Worm (Caenorhabditis elegans): ENCODE results near the gene gldi-4.
A peak's percentile ranks its signal among the peaks of the same experiment; 100 is the strongest.

gldi-4 gene

DNA sequence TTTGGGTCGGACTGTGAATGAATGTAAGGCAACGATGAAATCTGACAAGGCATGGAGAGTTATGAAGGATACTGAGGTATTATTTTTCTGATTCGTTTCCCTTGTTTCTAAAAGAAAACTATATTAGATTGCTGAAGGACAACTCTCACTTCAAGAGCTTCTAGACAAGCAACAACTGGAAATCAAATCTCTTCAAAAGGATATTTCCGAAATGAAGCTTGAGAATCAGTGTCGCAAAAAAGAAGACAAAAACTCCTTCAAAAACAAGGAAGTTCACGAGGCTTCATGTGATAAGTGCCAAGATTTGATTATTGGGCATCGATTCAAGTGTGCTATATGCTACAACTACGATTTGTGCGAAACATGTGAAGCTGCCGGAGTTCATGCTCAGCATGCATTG is 1.2 kb downstream of the gldi-4 start:
- no peak for TF ChIP-seq spr-3 (GFP tag; optimal IDR thresholded peaks at IDR 0.05)
- TF ChIP-seq pha-4 (GFP tag; IDR thresholded peaks at IDR 0.05): no peak
- TF ChIP-seq pha-4 (tag; optimal IDR thresholded peaks at IDR 0.05): no peak
- TF ChIP-seq vab-7 (GFP tag; IDR thresholded peaks at IDR 0.05): no peak
- TF ChIP-seq arid-1 (GFP tag; conservative IDR thresholded peaks at IDR 0.05): no peak
- no peak for TF ChIP-seq sdz-12 (GFP tag; optimal IDR thresholded peaks at IDR 0.05)
- TF ChIP-seq ces-1 (GFP tag; optimal IDR thresholded peaks at IDR 0.05): peak; percentile 38
- TF ChIP-seq nhr-6 (tag; optimal IDR thresholded peaks at IDR 0.05): no peak
- TF ChIP-seq lin-38 (GFP tag; IDR thresholded peaks at IDR 0.05): no peak
- no peak for TF ChIP-seq pqm-1 (tag; optimal IDR thresholded peaks at IDR 0.05)
- TF ChIP-seq fkh-10 (GFP tag; optimal IDR thresholded peaks at IDR 0.05): peak; percentile 67

DNA sequence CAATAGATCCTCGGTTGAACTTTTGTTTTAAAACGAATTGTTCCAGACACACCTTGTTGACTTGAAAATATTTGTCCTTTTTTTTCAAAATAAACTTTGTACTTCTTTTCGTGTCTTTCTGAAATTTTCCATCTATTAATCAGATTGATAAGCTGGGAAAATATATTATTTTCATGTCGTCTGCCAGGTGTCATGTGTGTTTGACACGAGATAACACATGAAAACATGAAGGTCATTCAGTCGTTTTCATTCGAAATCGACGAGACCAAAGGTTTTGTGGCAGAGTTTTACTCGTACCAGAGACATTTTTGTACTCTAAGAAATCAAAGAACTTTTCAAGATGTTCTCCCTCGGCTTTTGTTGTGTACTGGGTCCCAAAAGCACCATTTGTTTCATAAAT is 3.2 kb downstream of the gldi-4 start:
- TF ChIP-seq nhr-11 (tag; optimal IDR thresholded peaks at IDR 0.05): no peak
- TF ChIP-seq mep-1 (tag; optimal IDR thresholded peaks at IDR 0.05): peak; percentile 44
- TF ChIP-seq unc-62 (GFP tag; optimal IDR thresholded peaks at IDR 0.05 in 1 of 2): peak in 1 of 2 experiments; percentile 18
- no peak for TF ChIP-seq unc-62 (tag; optimal IDR thresholded peaks at IDR 0.05)
- TF ChIP-seq ceh-44 (GFP tag; IDR thresholded peaks at IDR 0.05): no peak
- peak in 1 of 2 experiments; percentile 71 for TF ChIP-seq mdl-1 (tag; optimal IDR thresholded peaks at IDR 0.05)
- TF ChIP-seq unc-39 (tag; optimal IDR thresholded peaks at IDR 0.05): no peak
- no peak for TF ChIP-seq zfp-3 (GFP tag; conservative IDR thresholded peaks at IDR 0.05)
- TF ChIP-seq nhr-77 (tag; optimal IDR thresholded peaks at IDR 0.05): peak; percentile 65
- peak; percentile 91 for TF ChIP-seq dmd-6 (GFP tag; IDR thresholded peaks at IDR 0.05)
- TF ChIP-seq ces-1 (GFP tag; optimal IDR thresholded peaks at IDR 0.05): no peak
- TF ChIP-seq lin-15B (tag; optimal IDR thresholded peaks at IDR 0.05): no peak
- no peak for TF ChIP-seq ZK546.5 (tag; optimal IDR thresholded peaks at IDR 0.05)
- no peak for TF ChIP-seq T20F7.1 (GFP tag; optimal IDR thresholded peaks at IDR 0.05)
- peak; percentile 70 for TF ChIP-seq hlh-11 (tag; optimal IDR thresholded peaks at IDR 0.05)
- TF ChIP-seq nhr-237 (tag; optimal IDR thresholded peaks at IDR 0.05): no peak
- peak; percentile 27 for TF ChIP-seq mxl-3 (GFP tag; optimal IDR thresholded peaks at IDR 0.05)
- no peak for TF ChIP-seq daf-12 (tag; optimal IDR thresholded peaks at IDR 0.05)
- TF ChIP-seq lsy-2 (tag; optimal IDR thresholded peaks at IDR 0.05): peak in 1 of 2 experiments; percentile 41
- TF ChIP-seq snpc-1.2 (GFP tag; IDR thresholded peaks at IDR 0.05): no peak
- TF ChIP-seq nhr-41 (GFP tag; IDR thresholded peaks at IDR 0.05): no peak
- TF ChIP-seq unc-130 (GFP tag; optimal IDR thresholded peaks at IDR 0.05): no peak
- no peak for TF ChIP-seq Y75B8A.6 (GFP tag; IDR thresholded peaks at IDR 0.05)
- TF ChIP-seq php-3 (GFP tag; IDR thresholded peaks at IDR 0.05): peak; percentile 63
- TF ChIP-seq nhr-42 (GFP tag; IDR thresholded peaks at IDR 0.05): no peak
- TF ChIP-seq hlh-30 (tag; optimal IDR thresholded peaks at IDR 0.05; ENCODE audit: insufficient read depth): peak; percentile 92
- TF ChIP-seq zag-1 (tag; optimal IDR thresholded peaks at IDR 0.05): no peak
- peak; percentile 4 for TF ChIP-seq nhr-102 (tag; optimal IDR thresholded peaks at IDR 0.05)
- peak; percentile 79 for TF ChIP-seq dve-1 (tag; optimal IDR thresholded peaks at IDR 0.05; ENCODE audit: insufficient read depth)
- TF ChIP-seq aha-1 (tag): no peak
- peak; percentile 50 for TF ChIP-seq nhr-48 (tag; optimal IDR thresholded peaks at IDR 0.05)
- TF ChIP-seq daf-16 (GFP tag; optimal IDR thresholded peaks at IDR 0.05): peak in 1 of 2 experiments; percentile 5
- TF ChIP-seq daf-16 (tag; optimal IDR thresholded peaks at IDR 0.05): peak; percentile 98
- TF ChIP-seq nhr-28 (tag; optimal IDR thresholded peaks at IDR 0.05): peak; percentile 81
